Worm (Caenorhabditis elegans): ENCODE measurements around the gene talp-3.

Gene talp-3

DNA sequence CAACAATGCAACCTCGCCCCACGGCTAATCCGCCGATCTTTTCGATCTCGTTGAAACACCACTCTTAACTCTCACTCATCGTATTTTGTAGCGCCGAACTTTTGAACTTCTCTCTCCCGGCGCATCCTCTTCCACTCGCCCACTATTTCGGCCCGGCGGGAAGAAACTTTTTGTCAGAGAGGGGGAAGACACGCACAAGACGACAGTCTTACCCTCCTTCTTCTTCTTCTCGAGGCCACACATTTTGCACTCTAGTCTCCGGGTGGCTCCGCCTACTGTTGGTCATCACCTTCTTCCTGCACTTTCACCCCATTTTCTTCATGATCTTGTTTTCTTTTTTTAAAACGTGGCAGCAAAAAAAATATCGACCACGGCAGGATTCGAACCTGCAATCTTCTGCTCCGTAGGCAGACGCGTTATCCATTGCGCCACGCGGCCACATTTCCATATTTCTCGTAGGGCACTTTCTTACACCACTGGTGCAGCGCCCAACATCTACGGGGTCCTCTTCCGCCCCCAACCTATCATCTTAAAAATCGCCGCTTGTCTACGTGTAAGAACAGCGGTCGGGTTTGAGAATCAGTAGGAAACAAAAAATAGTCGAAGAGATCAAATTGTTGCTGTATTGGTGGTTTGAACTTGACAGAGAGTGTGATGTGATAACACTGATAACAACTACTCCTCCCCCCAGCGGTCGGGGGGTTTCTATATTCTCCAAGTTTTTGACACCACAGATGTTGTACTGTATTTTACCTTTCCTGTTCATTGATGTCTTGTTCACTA, 42.0 kb downstream of the talp-3 start (continued):
- TF ChIP-seq snpc-4 (GFP tag; optimal IDR thresholded peaks at IDR 0.05) (peak; percentile 88), snpc-4 (tag; optimal IDR thresholded peaks at IDR 0.05) (peak; percentile 23 to 98 (median 94)), madf-3 (GFP tag; IDR thresholded peaks at IDR 0.05) (0 out of 2 replicates have a peak, but pooled peaks have one; percentile 51), lir-1 (GFP tag; conservative IDR thresholded peaks at IDR 0.05) (peak; percentile 4; the same call in 1 of the 2 replicates), ccch-3 (GFP tag; optimal IDR thresholded peaks at IDR 0.05) (peak; percentile 17), zim-3 (tag; optimal IDR thresholded peaks at IDR 0.05) (peak; percentile 39), ztf-26 (tag; optimal IDR thresholded peaks at IDR 0.05) (peak; percentile 50), lsl-1 (GFP tag; optimal IDR thresholded peaks at IDR 0.05) (peak; percentile 24), ceh-91 (GFP tag; IDR thresholded peaks at IDR 0.05) (no peak), snpc-1.1 (tag; optimal IDR thresholded peaks at IDR 0.05; ENCODE audit: insufficient read depth) (peak; percentile 73), bed-2 (GFP tag; IDR thresholded peaks at IDR 0.05) (no peak), nhr-90 (tag; optimal IDR thresholded peaks at IDR 0.05) (peak; percentile 51), tbp1 (GFP tag; optimal IDR thresholded peaks at IDR 0.05) (peak; percentile 88), ceh-27 (GFP tag; optimal IDR thresholded peaks at IDR 0.05) (peak; percentile 24), somi-1 (GFP tag; optimal IDR thresholded peaks at IDR 0.05) (peak; percentile 13), aptf-2 (GFP tag; conservative IDR thresholded peaks at IDR 0.05) (no peak), rpc-1 (optimal IDR thresholded peaks at IDR 0.05) (peak; percentile 52), rpc-1 (tag; optimal IDR thresholded peaks at IDR 0.05) (peak; percentile 76), mcd-1 (GFP tag; IDR thresholded peaks at IDR 0.05) (peak; percentile 39; the same call in 1 of the 2 replicates), T07F8.4 (tag; optimal IDR thresholded peaks at IDR 0.05) (no peak), ekl-4 (GFP tag; IDR thresholded peaks at IDR 0.05) (no peak), chd-7 (tag; optimal IDR thresholded peaks at IDR 0.05) (no peak), sptf-2 (GFP tag; optimal IDR thresholded peaks at IDR 0.05) (no peak), hsf-1 (GFP tag; IDR thresholded peaks at IDR 0.05) (0 out of 2 replicates have a peak, but pooled peaks have one; percentile 5), athp-1 (tag; optimal IDR thresholded peaks at IDR 0.05) (peak; percentile 18), cebp-1 (GFP tag; IDR thresholded peaks at IDR 0.05) (no peak), cebp-1 (tag; optimal IDR thresholded peaks at IDR 0.05) (peak; percentile 54), F49E8.2 (tag; optimal IDR thresholded peaks at IDR 0.05; ENCODE audit: insufficient read depth) (peak; percentile 22), B0035.1 (tag; optimal IDR thresholded peaks at IDR 0.05) (peak; percentile 49)

DNA sequence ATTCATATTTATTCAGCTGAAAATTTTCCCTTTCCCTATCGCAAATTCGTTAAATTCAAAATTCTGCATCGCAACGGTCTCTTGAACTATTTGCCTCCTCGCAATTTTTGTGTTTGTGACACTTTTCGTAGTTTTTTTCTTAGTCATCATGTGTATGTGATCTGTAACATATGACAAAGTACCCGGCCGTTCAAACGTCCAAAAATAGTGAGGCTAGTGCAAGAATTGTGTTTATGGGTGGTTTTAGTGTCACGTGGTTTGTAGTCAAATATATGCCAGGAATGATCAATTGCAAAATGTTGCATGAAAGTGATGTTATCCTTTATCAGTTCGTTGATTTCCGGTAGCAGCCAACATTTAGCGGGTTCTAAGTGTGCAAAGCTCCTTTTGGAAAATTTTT, 43.4 kb downstream of the talp-3 start:
- no peak for TF ChIP-seq lin-54 (GFP tag; optimal IDR thresholded peaks at IDR 0.05)
- TF ChIP-seq lin-40 (tag; optimal IDR thresholded peaks at IDR 0.05), result peak; percentile 0
- no peak for TF ChIP-seq lin-35 (GFP tag; optimal IDR thresholded peaks at IDR 0.05)
- peak; percentile 49 for TF ChIP-seq pha-4 (tag; optimal IDR thresholded peaks at IDR 0.05)
- TF ChIP-seq nhr-80 (tag; optimal IDR thresholded peaks at IDR 0.05), result peak; percentile 59
- no peak for TF ChIP-seq cebp-1 (GFP tag; IDR thresholded peaks at IDR 0.05)
- peak; percentile 50 for TF ChIP-seq cebp-1 (tag; optimal IDR thresholded peaks at IDR 0.05)
- TF ChIP-seq lin-26 (GFP tag; IDR thresholded peaks at IDR 0.05), result peak; percentile 27; the same call in 1 of the 2 replicates
- TF ChIP-seq nfyb-1 (GFP tag; IDR thresholded peaks at IDR 0.05), result no peak

DNA sequence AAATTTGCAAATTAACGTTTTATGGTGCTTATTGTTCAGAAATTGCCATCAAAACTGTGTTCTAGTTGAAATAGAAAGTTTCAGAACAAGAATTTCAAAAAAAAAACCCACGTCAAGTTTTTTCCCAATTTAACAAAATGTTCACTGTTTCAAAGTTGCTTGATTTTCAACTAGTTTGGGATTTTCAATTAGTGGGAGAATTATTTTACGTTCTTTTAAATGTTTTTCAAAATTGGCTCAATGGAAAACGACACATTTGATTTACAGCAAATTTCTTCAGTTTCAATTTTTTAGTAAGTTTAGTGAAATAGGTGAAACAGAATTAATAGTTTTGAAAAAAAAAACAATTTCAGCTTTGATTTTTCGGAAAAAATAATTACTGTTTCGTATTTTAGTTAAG, 44.6 kb downstream of the talp-3 start:
- TF ChIP-seq snpc-4 (GFP tag; optimal IDR thresholded peaks at IDR 0.05) (no peak), snpc-4 (tag; optimal IDR thresholded peaks at IDR 0.05) (peak in 1 of 4 experiments; percentile 55), egl-44 (GFP tag; IDR thresholded peaks at IDR 0.05) (no peak)
